Worm (Caenorhabditis elegans): Measurements from ENCODE around the gene hlh-33.

hlh-33 gene

DNA sequence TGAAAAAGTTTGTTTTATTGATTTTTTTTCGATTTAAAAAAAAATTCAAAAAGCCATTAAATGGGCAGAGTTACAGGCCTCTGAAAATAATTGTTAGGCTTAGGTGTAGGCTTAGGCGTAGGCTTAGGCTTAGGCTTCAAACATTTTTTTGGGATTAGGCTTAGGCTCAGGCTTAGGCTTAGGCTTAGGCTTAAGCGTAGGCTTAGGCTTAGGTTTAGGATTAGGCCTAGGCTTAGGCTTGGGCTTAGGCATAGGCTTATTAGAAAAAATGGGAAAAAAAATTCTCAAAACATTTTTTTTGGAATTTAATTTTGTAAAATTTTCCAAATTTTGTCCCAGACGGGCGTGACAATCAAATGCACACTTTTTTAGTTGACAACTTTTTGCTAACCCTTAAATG, 983 bp downstream of the hlh-33 start:
- TF ChIP-seq elt-2 (tag; optimal IDR thresholded peaks at IDR 0.05) (no peak), vab-15 (tag; optimal IDR thresholded peaks at IDR 0.05) (no peak)

DNA sequence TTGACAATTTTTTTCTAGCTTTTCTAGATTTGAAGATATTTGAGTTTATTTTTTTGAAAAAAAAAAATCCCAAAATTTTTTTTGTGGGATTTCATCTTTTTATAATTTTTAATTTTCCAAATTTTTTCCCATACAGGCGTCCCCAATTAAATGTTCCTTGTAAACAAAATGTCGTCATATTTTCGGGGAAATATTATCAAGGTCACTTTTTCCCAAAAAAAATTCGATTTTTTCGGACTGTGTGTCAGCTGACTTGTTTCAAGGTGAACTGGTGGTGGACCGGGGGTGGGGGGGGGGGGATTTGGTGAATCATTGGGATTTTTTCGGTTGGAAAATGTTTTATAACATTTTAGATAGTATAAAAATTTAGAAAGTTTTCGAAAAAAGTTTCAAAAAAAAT, 1.5 kb downstream of the hlh-33 start:
- TF ChIP-seq skn-1 (tag; optimal IDR thresholded peaks at IDR 0.05) (no peak), hlh-17 (GFP tag; optimal IDR thresholded peaks at IDR 0.05; ENCODE audit: borderline replicate concordance) (no peak), egl-13 (tag; optimal IDR thresholded peaks at IDR 0.05) (no peak), elt-2 (tag; optimal IDR thresholded peaks at IDR 0.05) (no peak), jun-1 (tag; optimal IDR thresholded peaks at IDR 0.05) (no peak), xbp-1 (tag; optimal IDR thresholded peaks at IDR 0.05) (no peak), nhr-85 (tag) (peak; percentile 82), grh-1 (GFP tag; IDR thresholded peaks at IDR 0.05) (0 out of 2 replicates have a peak, but pooled peaks have one; percentile 17), ets-5 (GFP tag; IDR thresholded peaks at IDR 0.05) (no peak), nhr-71 (tag; optimal IDR thresholded peaks at IDR 0.05) (no peak), dpl-1 (GFP tag; optimal IDR thresholded peaks at IDR 0.05) (no peak), lin-13 (GFP tag; optimal IDR thresholded peaks at IDR 0.05) (no peak), C34B4.2 (tag; optimal IDR thresholded peaks at IDR 0.05) (no peak), efl-3 (GFP tag; optimal IDR thresholded peaks at IDR 0.05) (no peak), blmp-1 (tag; optimal IDR thresholded peaks at IDR 0.05) (peak; percentile 26), lin-14 (GFP tag; optimal IDR thresholded peaks at IDR 0.05) (peak; percentile 51), mdl-1 (tag; optimal IDR thresholded peaks at IDR 0.05) (no peak), unc-62 (GFP tag; optimal IDR thresholded peaks at IDR 0.05) (no peak)

DNA sequence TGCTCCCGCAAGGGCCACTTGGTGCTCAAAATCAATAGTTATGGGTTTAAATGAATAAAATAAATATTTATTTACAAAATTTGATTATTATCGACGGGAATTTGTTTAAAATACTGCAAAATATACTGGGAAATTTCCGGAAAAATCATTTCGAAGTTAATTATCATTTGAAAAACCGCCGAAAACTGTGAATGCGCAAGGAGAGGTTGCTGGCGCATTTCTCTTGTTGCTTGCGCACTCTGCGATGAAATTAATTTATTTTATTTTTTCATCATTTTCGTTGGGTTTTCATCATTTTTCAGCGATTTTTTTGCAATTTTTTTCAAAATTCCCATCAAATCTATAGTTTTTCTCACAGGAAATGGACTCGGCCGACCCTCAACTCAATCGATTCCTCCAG, 4.3 kb downstream of the hlh-33 start, which contains the start of gene ddp-1:
TSS of gene ddp-1 (plus strand) at position 357 of the 400 bp plus-strand sequence.
- TF ChIP-seq efl-1 (optimal IDR thresholded peaks at IDR 0.05) (peak; percentile 98 to 100), efl-1 (GFP tag; optimal IDR thresholded peaks at IDR 0.05 in 1 of 2) (peak; percentile 99 to 100), sptf-1 (tag; optimal IDR thresholded peaks at IDR 0.05) (no peak), nhr-19 (GFP tag; conservative IDR thresholded peaks at IDR 0.05) (peak; percentile 96), nhr-28 (tag; optimal IDR thresholded peaks at IDR 0.05) (no peak), vab-15 (tag; optimal IDR thresholded peaks at IDR 0.05) (no peak), ztf-11 (tag; optimal IDR thresholded peaks at IDR 0.05) (peak; percentile 66 to 89), zag-1 (tag; optimal IDR thresholded peaks at IDR 0.05) (peak; percentile 81), aly-2 (tag; optimal IDR thresholded peaks at IDR 0.05) (peak; percentile 97), fos-1 (tag; optimal IDR thresholded peaks at IDR 0.05) (peak; percentile 91), sup-37 (GFP tag; optimal IDR thresholded peaks at IDR 0.05) (peak; percentile 91), ztf-4 (tag; optimal IDR thresholded peaks at IDR 0.05) (peak; percentile 92), unc-130 (tag; optimal IDR thresholded peaks at IDR 0.05) (peak; percentile 93), pax-3 (tag; optimal IDR thresholded peaks at IDR 0.05) (peak; percentile 91), grh-1 (GFP tag; IDR thresholded peaks at IDR 0.05) (peak; percentile 96), mab-9 (GFP tag; IDR thresholded peaks at IDR 0.05) (peak; percentile 90), sox-4 (tag; optimal IDR thresholded peaks at IDR 0.05) (peak; percentile 92), xbp-1 (tag; optimal IDR thresholded peaks at IDR 0.05) (peak; percentile 95), fkh-4 (tag; optimal IDR thresholded peaks at IDR 0.05; ENCODE audit: borderline replicate concordance) (peak; percentile 78), nhr-47 (tag; optimal IDR thresholded peaks at IDR 0.05) (peak; percentile 98), mdl-1 (tag; optimal IDR thresholded peaks at IDR 0.05) (peak in 1 of 2 experiments; percentile 87), fkh-8 (tag; optimal IDR thresholded peaks at IDR 0.05) (peak; percentile 94), nhr-76 (tag; optimal IDR thresholded peaks at IDR 0.05) (peak; percentile 22), lin-13 (GFP tag; optimal IDR thresholded peaks at IDR 0.05) (peak; percentile 99), ces-1 (GFP tag; optimal IDR thresholded peaks at IDR 0.05) (no peak), nhr-71 (tag; optimal IDR thresholded peaks at IDR 0.05) (peak; percentile 97), ceh-8 (GFP tag; optimal IDR thresholded peaks at IDR 0.05) (peak; percentile 97), nhr-84 (tag; optimal IDR thresholded peaks at IDR 0.05) (no peak), lin-14 (GFP tag; optimal IDR thresholded peaks at IDR 0.05) (peak; percentile 93), nhr-11 (tag; optimal IDR thresholded peaks at IDR 0.05) (peak; percentile 89), egl-27 (tag; optimal IDR thresholded peaks at IDR 0.05) (no peak), lir-3 (tag; optimal IDR thresholded peaks at IDR 0.05; ENCODE audit: poor library complexity) (no peak), hpl-2 (GFP tag; optimal IDR thresholded peaks at IDR 0.05) (peak; percentile 60), C04F5.9 (tag; optimal IDR thresholded peaks at IDR 0.05) (peak; percentile 86), tlp-1 (tag; optimal IDR thresholded peaks at IDR 0.05) (no peak), ceh-90 (tag; optimal IDR thresholded peaks at IDR 0.05) (peak; percentile 53), skn-1 (tag; optimal IDR thresholded peaks at IDR 0.05) (peak; percentile 92), dsc-1 (tag; optimal IDR thresholded peaks at IDR 0.05) (peak; percentile 98)
